Fruit fly (Drosophila melanogaster) whole organism, embryonic: ENCODE results near the gene Cad96Cb.
A peak's percentile ranks its signal among the peaks of the same experiment; 100 is the strongest.

Source experiments
- Adf1 ChIP-seq: fragments of 200-800 bp; sonication (Bioruptor generic); IDR thresholded peaks from 2 replicates; pipeline ENCODE4 v1.3.6; 2022; ENCODE audit warnings: missing biosample characterization, missing genetic modification characterization
- Awh ChIP-seq: fragments of 200-800 bp; sonication (Bioruptor generic); IDR thresholded peaks from 2 replicates; pipeline ENCODE4, ENCODE4 v1.3.6; 2022; ENCODE audit warnings: missing biosample characterization, missing genetic modification characterization
- CG10979 ChIP-seq: fragments of 200-800 bp; sonication (Bioruptor generic); optimal IDR thresholded peaks from 2 replicates; lab custom pipeline; 2018; ENCODE audit warnings: missing biosample characterization, mild to moderate bottlenecking, missing genetic modification characterization, moderate library complexity
- CG11723 ChIP-seq: fragments of 200-800 bp; sonication (Bioruptor generic); optimal IDR thresholded peaks from 2 replicates; lab custom pipeline; 2017; ENCODE audit warnings: missing biosample characterization, mild to moderate bottlenecking, missing genetic modification characterization
- CG12659 ChIP-seq: fragments of 200-800 bp; sonication (Bioruptor generic); optimal IDR thresholded peaks from 3 replicates; lab custom pipeline; 2017; ENCODE audit warnings: mild to moderate bottlenecking, missing biosample characterization, missing genetic modification reagents, missing genetic modification characterization
- CG12744 ChIP-seq: fragments of 200-800 bp; sonication (Bioruptor generic); optimal IDR thresholded peaks from 2 replicates; lab custom pipeline; 2016; ENCODE audit warnings: missing biosample characterization, missing genetic modification characterization
- CG12769 ChIP-seq: fragments of 200-800 bp; sonication (Bioruptor generic); optimal IDR thresholded peaks from 2 replicates; lab custom pipeline; 2019; ENCODE audit warnings: missing biosample characterization, mild to moderate bottlenecking, missing genetic modification characterization, moderate library complexity
- CG15073 ChIP-seq: fragments of 200-800 bp; sonication (Bioruptor generic); optimal IDR thresholded peaks from 2 replicates; lab custom pipeline; 2016; ENCODE audit warnings: missing biosample characterization, missing genetic modification characterization
- CG1602 ChIP-seq: fragments of 200-800 bp; sonication (Bioruptor generic); optimal IDR thresholded peaks from 3 replicates; lab custom pipeline; 2016; ENCODE audit warnings: missing biosample characterization, missing genetic modification characterization
- CG16863 ChIP-seq: fragments of 200-800 bp; sonication (Bioruptor generic); optimal IDR thresholded peaks from 3 replicates; lab custom pipeline; 2016; ENCODE audit warnings: missing biosample characterization, missing genetic modification characterization
- CG17385 ChIP-seq: fragments of 200-800 bp; sonication (Bioruptor generic); optimal IDR thresholded peaks from 3 replicates; lab custom pipeline; 2018; ENCODE audit warnings: missing biosample characterization, mild to moderate bottlenecking, missing genetic modification characterization
- CG17912 ChIP-seq: fragments of 200-800 bp; sonication (Bioruptor generic); optimal IDR thresholded peaks from 2 replicates; lab custom pipeline; 2018; ENCODE audit warnings: missing biosample characterization, mild to moderate bottlenecking, missing genetic modification characterization
- CG18476 ChIP-seq: fragments of 200-800 bp; sonication (Bioruptor generic); optimal IDR thresholded peaks from 2 replicates; lab custom pipeline; 2016; ENCODE audit warnings: missing biosample characterization, mild to moderate bottlenecking, missing genetic modification characterization
- CG2129 ChIP-seq: fragments of 200-800 bp; sonication (Bioruptor generic); IDR thresholded peaks from 2 replicates; pipeline ENCODE4 v1.3.6; 2022; ENCODE audit warnings: missing biosample characterization, missing genetic modification characterization; ENCODE audit not compliant: partially characterized antibody
- CG31388 ChIP-seq: fragments of 200-800 bp; sonication (Bioruptor generic); optimal IDR thresholded peaks from 2 replicates; lab custom pipeline; 2016; ENCODE audit warnings: missing biosample characterization, missing genetic modification characterization
- CG3847 ChIP-seq: fragments of 200-800 bp; sonication (Bioruptor generic); IDR thresholded peaks from 2 replicates; pipeline ENCODE4 v1.3.6; 2022; ENCODE audit warnings: missing biosample characterization, missing genetic modification characterization
- CG6272 ChIP-seq: fragments of 200-800 bp; sonication (Bioruptor generic); IDR thresholded peaks from 2 replicates; pipeline ENCODE4 v1.3.6; 2022; ENCODE audit warnings: missing biosample characterization, missing genetic modification characterization
- CG6683 ChIP-seq: fragments of 200-800 bp; sonication (Bioruptor generic); optimal IDR thresholded peaks from 2 replicates; lab custom pipeline; 2017; ENCODE audit warnings: missing biosample characterization, mild to moderate bottlenecking, missing genetic modification characterization, missing genetic modification reagents
- CG7786 ChIP-seq: fragments of 200-800 bp; sonication (Bioruptor generic); optimal IDR thresholded peaks from 2 replicates; lab custom pipeline; 2016; ENCODE audit warnings: missing biosample characterization, missing genetic modification characterization
- CG9437 ChIP-seq: fragments of 200-800 bp; sonication (Bioruptor generic); optimal IDR thresholded peaks from 2 replicates; lab custom pipeline; 2018; ENCODE audit warnings: missing biosample characterization, mild to moderate bottlenecking, missing genetic modification characterization
- CG9797 ChIP-seq: fragments of 200-800 bp; sonication (Bioruptor generic); optimal IDR thresholded peaks from 3 replicates; lab custom pipeline; 2018; ENCODE audit warnings: missing biosample characterization, mild to moderate bottlenecking, missing genetic modification characterization
- Chrac-16 ChIP-seq: fragments of 200-800 bp; sonication (Bioruptor generic); optimal IDR thresholded peaks from 3 replicates; lab custom pipeline; 2016; ENCODE audit warnings: missing biosample characterization, missing genetic modification characterization
- Dad ChIP-seq: fragments of 200-800 bp; sonication (Bioruptor generic); optimal IDR thresholded peaks from 3 replicates; lab custom pipeline; 2016; ENCODE audit warnings: missing biosample characterization, missing genetic modification characterization
- Dip3 ChIP-seq: fragments of 200-800 bp; sonication (Bioruptor generic); optimal IDR thresholded peaks from 3 replicates; lab custom pipeline; 2016; ENCODE audit warnings: missing biosample characterization, missing genetic modification characterization
- Doc2 ChIP-seq: fragments of 200-800 bp; sonication (Bioruptor generic); IDR thresholded peaks from 2 replicates; pipeline ENCODE4 v1.3.6; 2022; ENCODE audit warnings: missing biosample characterization, missing genetic modification characterization
- HmgZ ChIP-seq: fragments of 200-800 bp; sonication (Bioruptor generic); optimal IDR thresholded peaks from 2 replicates; lab custom pipeline; 2018; ENCODE audit warnings: missing biosample characterization, mild to moderate bottlenecking, missing genetic modification characterization
- NC2α ChIP-seq: fragments of 200-800 bp; sonication (Bioruptor generic); optimal IDR thresholded peaks from 2 replicates; lab custom pipeline; 2016; ENCODE audit warnings: missing biosample characterization, missing genetic modification characterization
- Nf-YC ChIP-seq: fragments of 200-800 bp; optimal IDR thresholded peaks from 3 replicates; lab custom pipeline; 2019; ENCODE audit warnings: missing biosample characterization, mild to moderate bottlenecking, missing genetic modification characterization, moderate library complexity
- Rfx ChIP-seq: fragments of 200-800 bp; sonication (Bioruptor generic); IDR thresholded peaks from 2 replicates; pipeline ENCODE4 v1.3.6; 2022; ENCODE audit warnings: missing biosample characterization, missing genetic modification characterization
- Side ChIP-seq: fragments of 200-800 bp; sonication (Bioruptor generic); optimal IDR thresholded peaks from 2 replicates; lab custom pipeline; 2016; ENCODE audit warnings: missing biosample characterization, missing genetic modification characterization
- Ssrp ChIP-seq: fragments of 200-800 bp; sonication (Bioruptor generic); optimal IDR thresholded peaks from 2 replicates; lab custom pipeline; 2018; ENCODE audit warnings: missing biosample characterization, mild to moderate bottlenecking, missing genetic modification characterization, moderate library complexity
- TFAM ChIP-seq: fragments of 200-800 bp; sonication (Bioruptor generic); optimal IDR thresholded peaks from 2 replicates; lab custom pipeline; 2017; ENCODE audit warnings: missing biosample characterization, missing genetic modification characterization, inconsistent platforms
- Taf1 ChIP-seq: fragments of 200-800 bp; sonication (Bioruptor generic); IDR thresholded peaks from 2 replicates; pipeline ENCODE4 v1.3.6; 2022; ENCODE audit warnings: missing biosample characterization, missing genetic modification characterization
- al ChIP-seq: fragments of 200-800 bp; sonication (Bioruptor generic); IDR thresholded peaks from 2 replicates; pipeline ENCODE4 v1.3.6; 2022; ENCODE audit warnings: missing biosample characterization, missing genetic modification characterization
- cg ChIP-seq: fragments of 200-800 bp; sonication (Bioruptor generic); optimal IDR thresholded peaks from 3 replicates; lab custom pipeline; 2019; ENCODE audit warnings: missing biosample characterization, mild to moderate bottlenecking, missing genetic modification characterization, moderate library complexity
- ewg ChIP-seq: fragments of 200-800 bp; sonication (Bioruptor generic); optimal IDR thresholded peaks from 3 replicates; lab custom pipeline; 2017; ENCODE audit warnings: mild to moderate bottlenecking, missing biosample characterization, missing genetic modification reagents, missing genetic modification characterization
- grn ChIP-seq: fragments of 200-800 bp; sonication (Bioruptor generic); optimal IDR thresholded peaks from 3 replicates; lab custom pipeline; 2017; ENCODE audit warnings: missing biosample characterization, missing genetic modification characterization
- gro ChIP-seq: fragments of 200-800 bp; sonication (Bioruptor generic); optimal IDR thresholded peaks from 2 replicates; lab custom pipeline; 2016; ENCODE audit warnings: missing biosample characterization, missing genetic modification characterization
- ham ChIP-seq: fragments of 200-800 bp; sonication (Bioruptor generic); IDR thresholded peaks from 2 replicates; pipeline ENCODE4 v1.3.6; 2022; ENCODE audit warnings: missing biosample characterization, missing genetic modification characterization
- jumu ChIP-seq: fragments of 200-800 bp; sonication (Bioruptor generic); optimal IDR thresholded peaks from 3 replicates; lab custom pipeline; 2016; ENCODE audit warnings: missing biosample characterization, missing genetic modification characterization
- kay ChIP-seq: fragments of 200-800 bp; sonication (Bioruptor generic); optimal IDR thresholded peaks from 2 replicates; lab custom pipeline; 2016; ENCODE audit warnings: missing biosample characterization, missing genetic modification characterization
- lmd ChIP-seq: fragments of 200-800 bp; sonication (Bioruptor generic); IDR thresholded peaks from 2 replicates; pipeline ENCODE4 v1.3.6; 2022; ENCODE audit warnings: missing biosample characterization, missing genetic modification characterization
- mld ChIP-seq: fragments of 200-800 bp; sonication (Bioruptor generic); IDR thresholded peaks from 3 replicates; pipeline ENCODE4 v1.3.6; 2022; ENCODE audit warnings: missing biosample characterization, missing genetic modification characterization; ENCODE audit not compliant: partially characterized antibody
- oc ChIP-seq: fragments of 200-800 bp; sonication (Bioruptor generic); optimal IDR thresholded peaks from 2 replicates; lab custom pipeline; 2018; ENCODE audit warnings: missing biosample characterization, mild to moderate bottlenecking, missing genetic modification characterization, moderate library complexity
- pum ChIP-seq: fragments of 200-800 bp; sonication (Bioruptor generic); optimal IDR thresholded peaks from 2 replicates; lab custom pipeline; 2016; ENCODE audit warnings: missing biosample characterization, missing genetic modification characterization
- sc ChIP-seq, 3 experiments: fragments of >200 bp in 2 of 3; fragments of 200-800 bp in 1 of 3; sonication (Bioruptor generic) in 1 of 3; optimal IDR thresholded peaks; 2 replicates in 2 of 3; 3 replicates in 1 of 3; lab custom pipeline; 2017; ENCODE audit warnings: mild to moderate bottlenecking in 1 of 3, missing biosample characterization in 1 of 3, missing genetic modification characterization in 1 of 3, missing genetic modification reagents in 1 of 3
- scrt ChIP-seq: fragments of 200-800 bp; sonication (Bioruptor generic); optimal IDR thresholded peaks from 2 replicates; lab custom pipeline; 2018; ENCODE audit warnings: missing biosample characterization, mild to moderate bottlenecking, missing genetic modification characterization, moderate library complexity
- sens-2 ChIP-seq: fragments of 200-800 bp; sonication (Bioruptor generic); IDR thresholded peaks from 2 replicates; pipeline ENCODE4 v1.3.6; 2022; ENCODE audit warnings: missing biosample characterization, missing genetic modification characterization
- ssp ChIP-seq: fragments of 200-800 bp; sonication (Bioruptor generic); IDR thresholded peaks from 2 replicates; pipeline ENCODE4 v1.3.6; 2022; ENCODE audit warnings: missing biosample characterization, missing genetic modification characterization
- stc ChIP-seq: fragments of 200-800 bp; sonication (Bioruptor generic); IDR thresholded peaks from 2 replicates; pipeline ENCODE4 v1.3.6; 2022; ENCODE audit warnings: missing biosample characterization, missing genetic modification characterization
- tx ChIP-seq: fragments of 200-800 bp; sonication (Bioruptor generic); optimal IDR thresholded peaks from 2 replicates; lab custom pipeline; 2016; ENCODE audit warnings: missing biosample characterization, missing genetic modification characterization

Cad96Cb gene

DNA sequence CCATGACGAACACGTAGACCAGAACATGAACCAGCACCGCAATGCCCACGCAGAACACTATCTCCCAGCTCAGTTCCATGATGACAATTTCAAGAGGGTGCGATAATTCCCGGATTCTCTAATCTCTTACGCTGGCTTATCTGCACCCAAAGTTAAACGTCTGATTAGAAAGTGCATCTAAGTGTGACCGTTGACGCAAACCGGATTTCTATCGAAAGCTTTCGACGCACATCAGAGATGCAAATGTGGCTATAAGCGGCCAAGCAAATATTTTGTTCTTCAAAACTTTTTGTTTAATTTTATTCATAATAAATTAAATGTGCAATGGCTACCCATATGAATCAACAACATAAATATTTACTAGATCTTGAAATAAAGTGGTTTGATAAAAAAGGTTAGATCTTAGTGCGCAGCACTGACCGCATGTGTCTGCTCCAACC lies 30.2 kb upstream of the Cad96Cb start, which contains the start of the genes Kdsr and CG11858 (continued):
- peak; percentile 40 for TF ChIP-seq CG12744 (GFP tag; lab: Kevin White, UChicago)
- peak; percentile 35 for TF ChIP-seq kay (GFP tag; lab: Kevin White, UChicago)
- no peak for TF ChIP-seq Awh (GFP tag; lab: Robert Waterston, UW)
- no peak for TF ChIP-seq CG11723 (GFP tag; lab: Kevin White, UChicago)
- no peak for TF ChIP-seq CG17912 (GFP tag; lab: Kevin White, UChicago)
- peak; percentile 58 for TF ChIP-seq Chrac-16
- no peak for TF ChIP-seq sc (optimal IDR thresholded peaks at IDR 0.05; lab: Kevin White, UChicago)
- TF ChIP-seq sc (GFP tag; optimal IDR thresholded peaks at IDR 0.05; lab: Kevin White, UChicago), result no peak
- TF ChIP-seq oc (tag; lab: Kevin White, UChicago), result peak; percentile 67
- peak; percentile 72 for TF ChIP-seq ssp
- TF ChIP-seq Taf1, result peak; percentile 52
- peak; percentile 26 for TF ChIP-seq tx (GFP tag; lab: Kevin White, UChicago)
- TF ChIP-seq CG31388 (GFP tag; lab: Kevin White, UChicago), result no peak
- TF ChIP-seq CG7786 (GFP tag; lab: Kevin White, UChicago), result peak; percentile 52
- peak; percentile 45 for TF ChIP-seq pum (GFP tag; lab: Kevin White, UChicago)
- no peak for TF ChIP-seq TFAM (GFP tag; lab: Kevin White, UChicago)
- peak; percentile 57 for TF ChIP-seq Ssrp (tag; lab: Kevin White, UChicago)
- TF ChIP-seq grn (GFP tag; lab: Kevin White, UChicago), result peak; percentile 73
- TF ChIP-seq lmd, result peak; percentile 64
- TF ChIP-seq jumu, result peak; percentile 44
- no peak for TF ChIP-seq CG15073 (GFP tag; lab: Kevin White, UChicago)
- TF ChIP-seq CG17385 (GFP tag; lab: Kevin White, UChicago), result peak; percentile 29
- TF ChIP-seq Nf-YC (tag; lab: Kevin White, UChicago), result peak; percentile 60
- TF ChIP-seq CG3847, result peak; percentile 68
- peak; percentile 3 for TF ChIP-seq Side (GFP tag; lab: Kevin White, UChicago)
- peak; percentile 50 for TF ChIP-seq Dip3 (GFP tag; lab: Kevin White, UChicago)
- peak; percentile 61 for TF ChIP-seq al (GFP tag; lab: Robert Waterston, UW)
- 0 out of 2 replicates have a peak, but pooled peaks have one; percentile 10 for TF ChIP-seq stc (GFP tag; lab: Robert Waterston, UW)
- TF ChIP-seq ewg (GFP tag; lab: Kevin White, UChicago), result no peak
- TF ChIP-seq mld, result no peak
- TF ChIP-seq CG9797 (GFP tag; lab: Kevin White, UChicago), result peak; percentile 76
- TF ChIP-seq Dad (GFP tag; lab: Kevin White, UChicago), result peak; percentile 60
- TF ChIP-seq sens-2, result no peak
- TF ChIP-seq CG12769 (tag; lab: Kevin White, UChicago), result peak; percentile 68
- TF ChIP-seq CG16863 (GFP tag; lab: Kevin White, UChicago), result peak; percentile 15
- no peak for TF ChIP-seq ham
- TF ChIP-seq CG2129, result no peak
- TF ChIP-seq scrt (GFP tag; lab: Kevin White, UChicago), result peak; percentile 33
- peak; percentile 54 for TF ChIP-seq Adf1 (GFP tag; lab: Robert Waterston, UW)
- peak; percentile 32; the same call in 1 of the 2 replicates for TF ChIP-seq CG6272
- TF ChIP-seq CG18476, result peak; percentile 71
- TF ChIP-seq Doc2, result no peak
- TF ChIP-seq gro (GFP tag; lab: Kevin White, UChicago), result peak; percentile 58
- TF ChIP-seq CG9437 (GFP tag; lab: Kevin White, UChicago), result peak; percentile 11
- peak; percentile 53 for TF ChIP-seq CG10979 (tag; lab: Kevin White, UChicago)
- peak; percentile 79 for TF ChIP-seq HmgZ
- TF ChIP-seq CG12659, result peak; percentile 66
- TF ChIP-seq Rfx (GFP tag; lab: Robert Waterston, UW), result peak; percentile 85
- peak; percentile 12 for TF ChIP-seq CG1602 (GFP tag; lab: Kevin White, UChicago)
- no peak for TF ChIP-seq cg (GFP tag; lab: Kevin White, UChicago)
- TF ChIP-seq NC2α, result no peak
- TF ChIP-seq CG6683 (GFP tag; lab: Kevin White, UChicago), result peak; percentile 32
